Fruit fly (Drosophila melanogaster) whole organism, embryonic: ENCODE data around the gene CG5828.

Source experiments
- Blimp-1 ChIP-seq: fragments of 200-800 bp; sonication (Bioruptor generic); optimal IDR thresholded peaks from 3 replicates; lab custom pipeline; 2018; ENCODE audit warnings: missing biosample characterization, missing genetic modification characterization, mild to moderate bottlenecking, moderate library complexity, missing genetic modification reagents
- CG10147 ChIP-seq: fragments of 200-800 bp; sonication (Bioruptor generic); optimal IDR thresholded peaks from 2 replicates; lab custom pipeline; 2019; ENCODE audit warnings: missing biosample characterization, mild to moderate bottlenecking, missing genetic modification characterization, moderate library complexity
- CG1024 ChIP-seq: fragments of 200-800 bp; sonication (Bioruptor generic); IDR thresholded peaks from 2 replicates; pipeline ENCODE4 v1.3.6; 2022; ENCODE audit warnings: missing biosample characterization, missing genetic modification characterization
- CG10462 ChIP-seq: fragments of 200-800 bp; sonication (Bioruptor generic); optimal IDR thresholded peaks from 2 replicates; lab custom pipeline; 2016; ENCODE audit warnings: missing biosample characterization, missing genetic modification characterization
- CG11398 ChIP-seq: fragments of 200-800 bp; sonication (Bioruptor generic); optimal IDR thresholded peaks from 2 replicates; lab custom pipeline; 2016; ENCODE audit warnings: missing biosample characterization, missing genetic modification characterization
- CG11560 ChIP-seq: fragments of 200-800 bp; sonication (Bioruptor generic); IDR thresholded peaks from 3 replicates; pipeline ENCODE4 v1.3.6; 2022; ENCODE audit warnings: missing biosample characterization, missing genetic modification characterization
- CG11696 ChIP-seq: fragments of 200-800 bp; sonication (Bioruptor generic); IDR thresholded peaks from 2 replicates; pipeline ENCODE4 v1.3.6; 2022; ENCODE audit warnings: missing biosample characterization, missing genetic modification characterization
- CG12769 ChIP-seq: fragments of 200-800 bp; sonication (Bioruptor generic); optimal IDR thresholded peaks from 2 replicates; lab custom pipeline; 2019; ENCODE audit warnings: missing biosample characterization, mild to moderate bottlenecking, missing genetic modification characterization, moderate library complexity
- CG16815 ChIP-seq: fragments of 200-800 bp; sonication (Bioruptor generic); optimal IDR thresholded peaks from 3 replicates; lab custom pipeline; 2017; ENCODE audit warnings: missing biosample characterization, mild to moderate bottlenecking, missing genetic modification characterization
- CG17612 ChIP-seq: fragments of 200-800 bp; sonication (Bioruptor generic); IDR thresholded peaks from 2 replicates; pipeline ENCODE4 v1.3.6; 2022; ENCODE audit warnings: missing biosample characterization, missing genetic modification characterization
- CG2712 ChIP-seq: fragments of 200-800 bp; optimal IDR thresholded peaks from 3 replicates; lab custom pipeline; 2019; ENCODE audit warnings: missing biosample characterization, mild to moderate bottlenecking, missing genetic modification characterization, moderate library complexity
- CG3065 ChIP-seq: fragments of 200-800 bp; sonication (Bioruptor generic); optimal IDR thresholded peaks from 2 replicates; lab custom pipeline; 2016; ENCODE audit warnings: missing biosample characterization, missing genetic modification characterization
- CG32532 ChIP-seq: fragments of 200-800 bp; sonication (Bioruptor generic); IDR thresholded peaks from 2 replicates; pipeline ENCODE4 v1.3.6; 2022; ENCODE audit warnings: missing biosample characterization, missing genetic modification characterization
- CG33213 ChIP-seq: fragments of 200-800 bp; sonication (Bioruptor generic); optimal IDR thresholded peaks from 3 replicates; lab custom pipeline; 2016; ENCODE audit warnings: missing biosample characterization, missing genetic modification characterization
- CG7839 ChIP-seq: fragments of 200-800 bp; sonication (Bioruptor generic); optimal IDR thresholded peaks from 3 replicates; lab custom pipeline; 2018; ENCODE audit warnings: missing biosample characterization, mild to moderate bottlenecking, missing genetic modification characterization, moderate library complexity
- Camta ChIP-seq: fragments of 200-800 bp; sonication (Bioruptor generic); optimal IDR thresholded peaks from 2 replicates; lab custom pipeline; 2016; ENCODE audit warnings: missing biosample characterization, missing genetic modification characterization
- CoRest ChIP-seq: fragments of 200-800 bp; sonication (Bioruptor generic); optimal IDR thresholded peaks from 3 replicates; lab custom pipeline; 2018; ENCODE audit warnings: missing biosample characterization, mild to moderate bottlenecking, missing genetic modification characterization, moderate library complexity
- Hand ChIP-seq: fragments of 200-800 bp; sonication (Bioruptor generic); optimal IDR thresholded peaks from 2 replicates; lab custom pipeline; 2017; ENCODE audit warnings: mild to moderate bottlenecking, missing biosample characterization, missing genetic modification reagents, missing genetic modification characterization
- HmgD ChIP-seq: fragments of 200-800 bp; sonication (Bioruptor generic); optimal IDR thresholded peaks from 3 replicates; lab custom pipeline; 2016; ENCODE audit warnings: missing biosample characterization, missing genetic modification characterization
- Hr39 ChIP-seq: fragments of >200 bp; optimal IDR thresholded peaks from 2 replicates; lab custom pipeline; 2017
- Nf-YB ChIP-seq: fragments of 200-800 bp; sonication (Bioruptor generic); optimal IDR thresholded peaks from 3 replicates; lab custom pipeline; 2019; ENCODE audit warnings: missing biosample characterization, mild to moderate bottlenecking, missing genetic modification characterization, moderate library complexity
- NfI ChIP-seq: fragments of 200-800 bp; sonication (Bioruptor generic); optimal IDR thresholded peaks from 3 replicates; lab custom pipeline; 2018; ENCODE audit warnings: missing biosample characterization, mild to moderate bottlenecking, missing genetic modification characterization, moderate library complexity
- Oaz ChIP-seq: fragments of 200-800 bp; sonication (Bioruptor generic); IDR thresholded peaks from 2 replicates; pipeline ENCODE4 v1.3.6; 2022; ENCODE audit warnings: missing biosample characterization, missing genetic modification characterization
- Optix ChIP-seq: fragments of 200-800 bp; sonication (Bioruptor generic); IDR thresholded peaks from 3 replicates; pipeline ENCODE4 v1.3.6; 2022; ENCODE audit warnings: missing biosample characterization, missing genetic modification characterization
- Sin3A ChIP-seq: fragments of >200 bp; optimal IDR thresholded peaks from 2 replicates; lab custom pipeline; 2018
- Sry-β ChIP-seq: fragments of 200-800 bp; sonication (Bioruptor generic); optimal IDR thresholded peaks from 2 replicates; lab custom pipeline; 2018; ENCODE audit warnings: missing biosample characterization, mild to moderate bottlenecking, missing genetic modification characterization, moderate library complexity
- chinmo ChIP-seq: fragments of 200-800 bp; sonication (Bioruptor generic); IDR thresholded peaks from 4 replicates; pipeline ENCODE4 v1.3.6; 2022; ENCODE audit warnings: missing biosample characterization, missing genetic modification characterization; ENCODE audit not compliant: partially characterized antibody
- chm ChIP-seq: fragments of 200-800 bp; sonication (Bioruptor generic); IDR thresholded peaks from 2 replicates; pipeline ENCODE4 v1.3.6; 2022; ENCODE audit warnings: missing biosample characterization, missing genetic modification characterization
- dan ChIP-seq: fragments of 200-800 bp; sonication (Bioruptor generic); IDR thresholded peaks from 2 replicates; pipeline ENCODE4 v1.3.6; 2022; ENCODE audit warnings: missing biosample characterization, missing genetic modification characterization
- ewg ChIP-seq: fragments of 200-800 bp; sonication (Bioruptor generic); optimal IDR thresholded peaks from 3 replicates; lab custom pipeline; 2017; ENCODE audit warnings: mild to moderate bottlenecking, missing biosample characterization, missing genetic modification reagents, missing genetic modification characterization
- eyg ChIP-seq: fragments of 200-800 bp; sonication (Bioruptor generic); optimal IDR thresholded peaks from 3 replicates; lab custom pipeline; 2016; ENCODE audit warnings: missing biosample characterization, missing genetic modification characterization
- fd3F ChIP-seq: fragments of 200-800 bp; sonication (Bioruptor generic); optimal IDR thresholded peaks from 2 replicates; lab custom pipeline; 2018; ENCODE audit warnings: missing biosample characterization, mild to moderate bottlenecking, missing genetic modification characterization, moderate library complexity
- gcm ChIP-seq: fragments of 200-800 bp; sonication (Bioruptor generic); optimal IDR thresholded peaks from 2 replicates; lab custom pipeline; 2019; ENCODE audit warnings: missing biosample characterization, mild to moderate bottlenecking, missing genetic modification characterization, moderate library complexity
- hkb ChIP-seq, 2 experiments: fragments of 200-800 bp in 1 of 2; fragments of >200 bp in 1 of 2; sonication (Bioruptor generic) in 1 of 2; IDR thresholded peaks in 1 of 2; optimal IDR thresholded peaks in 1 of 2; 2 replicates each; pipeline versions ENCODE4 v1.3.6 to Lab custom; 2017 to 2022; ENCODE audit warnings: missing biosample characterization in 1 of 2, missing genetic modification characterization in 1 of 2
- hth ChIP-seq: fragments of >200 bp; optimal IDR thresholded peaks from 2 replicates; lab custom pipeline; 2017; ENCODE audit warnings: inconsistent platforms
- inv ChIP-seq: fragments of 200-800 bp; sonication (Bioruptor generic); IDR thresholded peaks from 2 replicates; pipeline ENCODE4 v1.3.6; 2022; ENCODE audit warnings: missing biosample characterization, missing genetic modification characterization; ENCODE audit not compliant: partially characterized antibody
- ken ChIP-seq: fragments of 200-800 bp; sonication (Bioruptor generic); IDR thresholded peaks from 3 replicates; pipeline ENCODE4 v1.3.6; 2022; ENCODE audit warnings: missing biosample characterization, missing genetic modification characterization
- lab ChIP-seq: fragments of 200-800 bp; sonication (Bioruptor generic); optimal IDR thresholded peaks from 3 replicates; lab custom pipeline; 2017; ENCODE audit warnings: missing biosample characterization, missing genetic modification characterization, mild to moderate bottlenecking, moderate library complexity, missing genetic modification reagents
- nerfin-1 ChIP-seq: fragments of 200-800 bp; sonication (Bioruptor generic); optimal IDR thresholded peaks from 3 replicates; lab custom pipeline; 2019; ENCODE audit warnings: missing biosample characterization, mild to moderate bottlenecking, missing genetic modification characterization, moderate library complexity
- nom ChIP-seq: fragments of 200-800 bp; sonication (Bioruptor generic); optimal IDR thresholded peaks from 2 replicates; lab custom pipeline; 2017; ENCODE audit warnings: missing biosample characterization, missing genetic modification characterization, mild to moderate bottlenecking, moderate library complexity, missing genetic modification reagents
- p53 ChIP-seq: fragments of 200-800 bp; sonication (Bioruptor generic); optimal IDR thresholded peaks from 2 replicates; lab custom pipeline; 2016; ENCODE audit warnings: missing biosample characterization, missing genetic modification characterization
- pfk ChIP-seq: fragments of 200-800 bp; sonication (Bioruptor generic); optimal IDR thresholded peaks from 2 replicates; lab custom pipeline; 2018; ENCODE audit warnings: missing biosample characterization, mild to moderate bottlenecking, missing genetic modification characterization, moderate library complexity
- rib ChIP-seq: fragments of 200-800 bp; sonication (Bioruptor generic); IDR thresholded peaks from 2 replicates; pipeline ENCODE4 v1.3.6; 2022; ENCODE audit warnings: missing biosample characterization, missing genetic modification characterization
- row ChIP-seq: fragments of 200-800 bp; sonication (Bioruptor generic); IDR thresholded peaks from 3 replicates; pipeline ENCODE4 v1.3.6; 2022; ENCODE audit warnings: missing biosample characterization, missing genetic modification characterization
- salm ChIP-seq: fragments of 200-800 bp; sonication (Bioruptor generic); optimal IDR thresholded peaks from 2 replicates; lab custom pipeline; 2018; ENCODE audit warnings: missing biosample characterization, mild to moderate bottlenecking, missing genetic modification characterization
- ssp ChIP-seq: fragments of 200-800 bp; sonication (Bioruptor generic); IDR thresholded peaks from 2 replicates; pipeline ENCODE4 v1.3.6; 2022; ENCODE audit warnings: missing biosample characterization, missing genetic modification characterization
- toy ChIP-seq: fragments of 200-800 bp; sonication (Bioruptor generic); IDR thresholded peaks from 2 replicates; pipeline ENCODE4 v1.3.6; 2022; ENCODE audit warnings: missing biosample characterization, missing genetic modification characterization
- usp ChIP-seq: fragments of >200 bp; optimal IDR thresholded peaks from 2 replicates; lab custom pipeline; 2017; ENCODE audit warnings: missing biosample characterization, missing genetic modification characterization
- vvl ChIP-seq: fragments of 200-800 bp; sonication (Bioruptor generic); IDR thresholded peaks from 2 replicates; pipeline ENCODE4 v1.3.6; 2022; ENCODE audit warnings: missing biosample characterization, missing genetic modification characterization
- wdn ChIP-seq: fragments of 200-800 bp; sonication (Bioruptor generic); IDR thresholded peaks from 2 replicates; pipeline ENCODE4 v1.3.6; 2022; ENCODE audit warnings: missing biosample characterization, missing genetic modification characterization
- wor ChIP-seq: fragments of 200-800 bp; sonication (Bioruptor generic); IDR thresholded peaks from 2 replicates; pipeline ENCODE4 v1.3.6; 2022; ENCODE audit warnings: missing biosample characterization, missing genetic modification characterization
- zfh1 ChIP-seq: fragments of 200-800 bp; sonication (Bioruptor generic); IDR thresholded peaks from 3 replicates; pipeline ENCODE4 v1.3.6; 2022; ENCODE audit warnings: missing biosample characterization, missing genetic modification characterization

CG5828 gene

dm6 chr2L:5054953-5055352 lies 38.8 kb upstream of the CG5828 start, which contains the start of the genes CG14036 and His3.3A (continued):
- TF ChIP-seq CG2712 (tag; lab: Kevin White, UChicago) (peak; percentile 46), rib (GFP tag; lab: Robert Waterston, UW) (no peak), row (GFP tag; lab: Robert Waterston, UW) (peak; percentile 51; the same call in 2 of the 3 replicates), lab (peak; percentile 35), CG11398 (no peak), wor (GFP tag; lab: Robert Waterston, UW) (no peak), hkb (optimal IDR thresholded peaks at IDR 0.05; lab: Kevin White, UChicago) (no peak), hkb (GFP tag; IDR thresholded peaks at IDR 0.05; lab: Robert Waterston, UW) (no peak), CG7839 (tag; lab: Kevin White, UChicago) (no peak), CG12769 (peak; percentile 20), Hand (GFP tag; lab: Kevin White, UChicago) (no peak), wdn (GFP tag; lab: Robert Waterston, UW) (no peak), Nf-YB (GFP tag; lab: Kevin White, UChicago) (no peak), CG10462 (GFP tag; lab: Kevin White, UChicago) (no peak), CG11560 (tag; lab: Robert Waterston, UW) (peak; percentile 94), vvl (GFP tag; lab: Robert Waterston, UW) (0 out of 2 replicates have a peak, but pooled peaks have one; percentile 47), nerfin-1 (tag; lab: Kevin White, UChicago) (peak; percentile 20), chinmo (peak; percentile 68; the same call in 1 of the 4 replicates), toy (GFP tag; lab: Robert Waterston, UW) (no peak), Camta (GFP tag; lab: Kevin White, UChicago) (no peak), ssp (peak; percentile 74), hth (lab: Kevin White, UChicago) (no peak), Blimp-1 (peak; percentile 69), CG32532 (GFP tag; lab: Robert Waterston, UW) (no peak), nom (GFP tag; lab: Kevin White, UChicago) (peak; percentile 29), Hr39 (lab: Kevin White, UChicago) (no peak), pfk (GFP tag; lab: Kevin White, UChicago) (no peak), usp (GFP tag; lab: Kevin White, UChicago) (no peak), chm (peak; percentile 27; the same call in 1 of the 2 replicates), ken (GFP tag; lab: Robert Waterston, UW) (no peak), CG10147 (GFP tag; lab: Kevin White, UChicago) (no peak), HmgD (GFP tag; lab: Kevin White, UChicago) (no peak), inv (GFP tag; lab: Robert Waterston, UW) (peak; percentile 43; the same call in 1 of the 2 replicates), Sry-β (GFP tag; lab: Kevin White, UChicago) (peak; percentile 1), Oaz (GFP tag; lab: Robert Waterston, UW) (no peak), CoRest (tag; lab: Kevin White, UChicago) (peak; percentile 30), p53 (GFP tag; lab: Kevin White, UChicago) (no peak), eyg (GFP tag; lab: Kevin White, UChicago) (no peak), Optix (GFP tag; lab: Robert Waterston, UW) (no peak), Sin3A (lab: Kevin White, UChicago) (peak; percentile 46), NfI (no peak), gcm (no peak), CG3065 (GFP tag; lab: Kevin White, UChicago) (no peak), CG1024 (GFP tag; lab: Robert Waterston, UW) (no peak; the same call in none of the 2 replicates), CG33213 (GFP tag; lab: Kevin White, UChicago) (no peak), ewg (GFP tag; lab: Kevin White, UChicago) (peak; percentile 40), dan (GFP tag; lab: Robert Waterston, UW) (no peak), fd3F (no peak), CG11696 (no peak), CG16815 (GFP tag; lab: Kevin White, UChicago) (no peak), CG17612 (GFP tag; lab: Robert Waterston, UW) (no peak), zfh1 (no peak), salm (tag; lab: Kevin White, UChicago) (no peak)
